Worm (Caenorhabditis elegans) whole organism, early embryonic: Measurements from ENCODE around the gene C18D11.9.

Experiments used
- B0310.2 ChIP-seq: sonication (generic microtip); optimal IDR thresholded peaks from 2 replicates; lab custom pipeline; 2016; ENCODE audit warnings: mild to moderate bottlenecking, missing genetic modification characterization, missing compliant biosample characterization
- F13C5.2 ChIP-seq: sonication (generic microtip); optimal IDR thresholded peaks from 2 replicates; lab custom pipeline; 2017; ENCODE audit warnings: mild to moderate bottlenecking, missing genetic modification characterization, inconsistent platforms, missing compliant biosample characterization
- ama-1 ChIP-seq: fragments of 150-350 bp; optimal IDR thresholded peaks from 2 replicates; lab custom pipeline; 2014
- ceh-36 ChIP-seq: sonication (generic microtip); optimal IDR thresholded peaks from 2 replicates; lab custom pipeline; 2016; ENCODE audit warnings: missing genetic modification characterization, inconsistent platforms, missing compliant biosample characterization
- flt-1 ChIP-seq: fragments of 200-800 bp; sonication (Bioruptor generic); IDR thresholded peaks from 2 replicates; pipeline ENCODE4 v1.3.6; 2022; ENCODE audit warnings: missing genetic modification characterization, missing compliant biosample characterization
- hmbx-1 ChIP-seq: sonication (generic microtip); optimal IDR thresholded peaks from 2 replicates; lab custom pipeline; 2016; ENCODE audit warnings: mild to moderate bottlenecking, missing genetic modification characterization, missing compliant biosample characterization
- hmg-4 ChIP-seq: fragments of 200-800 bp; sonication (Bioruptor generic); optimal IDR thresholded peaks from 2 replicates; lab custom pipeline; 2018; ENCODE audit warnings: mild to moderate bottlenecking, missing genetic modification characterization, missing compliant biosample characterization
- pes-1 ChIP-seq: fragments of 200-800 bp; sonication (Bioruptor generic); IDR thresholded peaks from 2 replicates; pipeline ENCODE4 v1.3.6; 2022; ENCODE audit warnings: missing genetic modification reagents, missing genetic modification characterization, missing compliant biosample characterization
- scrt-1 ChIP-seq: fragments of 200-800 bp; sonication (Bioruptor generic); IDR thresholded peaks from 2 replicates; pipeline ENCODE4 v1.3.6; 2022; ENCODE audit warnings: missing genetic modification characterization, missing compliant biosample characterization
- sea-1 ChIP-seq: fragments of 200-800 bp; sonication (Bioruptor generic); conservative IDR thresholded peaks from 2 replicates; pipeline ENCODE4 v1.3.6; 2022; ENCODE audit warnings: missing genetic modification characterization, missing compliant biosample characterization
- tbx-11 ChIP-seq: fragments of 200-800 bp; sonication (Bioruptor generic); IDR thresholded peaks from 2 replicates; pipeline ENCODE4 v1.3.6; 2022; ENCODE audit warnings: missing genetic modification characterization, missing compliant biosample characterization
- tbx-37 ChIP-seq: fragments of 200-800 bp; sonication (Bioruptor generic); conservative IDR thresholded peaks from 2 replicates; pipeline ENCODE4 v1.3.6; 2022; ENCODE audit warnings: missing genetic modification reagents, missing genetic modification characterization, missing compliant biosample characterization
- tra-4 ChIP-seq: sonication (generic microtip); optimal IDR thresholded peaks from 2 replicates; lab custom pipeline; 2017; ENCODE audit warnings: missing genetic modification characterization, missing compliant biosample characterization

- TF ChIP-seq ama-1 (lab: Kevin White, UChicago), result no peak
- no peak for TF ChIP-seq sea-1 (GFP tag; lab: Robert Waterston, UW)
- TF ChIP-seq ceh-36, result no peak
- TF ChIP-seq pes-1 (GFP tag; lab: Robert Waterston, UW), result no peak
- no peak for TF ChIP-seq B0310.2 (tag; lab: Kevin White, UChicago)
- TF ChIP-seq scrt-1, result no peak
- TF ChIP-seq hmg-4 (GFP tag; lab: Kevin White, UChicago), result no peak
- no peak for TF ChIP-seq tra-4
- TF ChIP-seq tbx-37, result no peak
- no peak for TF ChIP-seq hmbx-1
- no peak for TF ChIP-seq flt-1 (GFP tag; lab: Robert Waterston, UW)
- TF ChIP-seq F13C5.2, result no peak
- TF ChIP-seq tbx-11 (GFP tag; lab: Robert Waterston, UW), result no peak
These were observed 47.9 kb downstream of the C18D11.9 start for ce11 chrIII:11856852-11857251.
